Fruit fly (Drosophila melanogaster): ENCODE results near the gene Pi4KIIalpha.

- TF ChIP-seq CG11617 (GFP tag; optimal IDR thresholded peaks at IDR 0.05) = no peak
- no peak for TF ChIP-seq CG1620 (GFP tag; optimal IDR thresholded peaks at IDR 0.05)
- TF ChIP-seq Hr96 (GFP tag; optimal IDR thresholded peaks at IDR 0.05) = no peak
- TF ChIP-seq tj (GFP tag; optimal IDR thresholded peaks at IDR 0.05) = no peak
- TF ChIP-seq bab1 (GFP tag; optimal IDR thresholded peaks at IDR 0.05) = no peak
- no peak for TF ChIP-seq Crg-1 (GFP tag; optimal IDR thresholded peaks at IDR 0.05)
- no peak for TF ChIP-seq pad (GFP tag; optimal IDR thresholded peaks at IDR 0.05)
- no peak for TF ChIP-seq Clk (GFP tag; optimal IDR thresholded peaks at IDR 0.05)
- TF ChIP-seq ovo (GFP tag; optimal IDR thresholded peaks at IDR 0.05) = no peak
- no peak for TF ChIP-seq CG14711 (tag; optimal IDR thresholded peaks at IDR 0.05)
- TF ChIP-seq cic (GFP tag; optimal IDR thresholded peaks at IDR 0.05) = no peak
Observed at dm6 chr3R:5551068-5551467, 12.4 kb downstream of the Pi4KIIalpha start, which contains the start of gene mia.
